Worm (Caenorhabditis elegans) whole organism, early embryonic: ENCODE measurements around the gene pqn-2.

Experiments used
- B0310.2 ChIP-seq: sonication (generic microtip); optimal IDR thresholded peaks from 2 replicates; lab custom pipeline; 2016; ENCODE audit warnings: mild to moderate bottlenecking, missing genetic modification characterization, missing compliant biosample characterization
- F13C5.2 ChIP-seq: sonication (generic microtip); optimal IDR thresholded peaks from 2 replicates; lab custom pipeline; 2017; ENCODE audit warnings: mild to moderate bottlenecking, missing genetic modification characterization, inconsistent platforms, missing compliant biosample characterization
- aly-1 ChIP-seq: sonication (generic microtip); optimal IDR thresholded peaks from 2 replicates; lab custom pipeline; 2016; ENCODE audit warnings: missing genetic modification characterization, missing compliant biosample characterization
- ama-1 ChIP-seq: fragments of 150-350 bp; optimal IDR thresholded peaks from 2 replicates; lab custom pipeline; 2014
- ceh-13 ChIP-seq: fragments of 200-800 bp; sonication (Bioruptor generic); optimal IDR thresholded peaks from 2 replicates; lab custom pipeline; 2018; ENCODE audit warnings: mild to moderate bottlenecking, missing genetic modification characterization, missing compliant biosample characterization
- ceh-36 ChIP-seq: sonication (generic microtip); optimal IDR thresholded peaks from 2 replicates; lab custom pipeline; 2016; ENCODE audit warnings: missing genetic modification characterization, inconsistent platforms, missing compliant biosample characterization
- ets-7 ChIP-seq: sonication (generic microtip); optimal IDR thresholded peaks from 2 replicates; lab custom pipeline; 2016; ENCODE audit warnings: missing genotype, missing genetic modification characterization, missing compliant biosample characterization
- flt-1 ChIP-seq: fragments of 200-800 bp; sonication (Bioruptor generic); IDR thresholded peaks from 2 replicates; pipeline ENCODE4 v1.3.6; 2022; ENCODE audit warnings: missing genetic modification characterization, missing compliant biosample characterization
- hmbx-1 ChIP-seq: sonication (generic microtip); optimal IDR thresholded peaks from 2 replicates; lab custom pipeline; 2016; ENCODE audit warnings: mild to moderate bottlenecking, missing genetic modification characterization, missing compliant biosample characterization
- hmg-4 ChIP-seq: fragments of 200-800 bp; sonication (Bioruptor generic); optimal IDR thresholded peaks from 2 replicates; lab custom pipeline; 2018; ENCODE audit warnings: mild to moderate bottlenecking, missing genetic modification characterization, missing compliant biosample characterization
- hnd-1 ChIP-seq: sonication (generic microtip); optimal IDR thresholded peaks from 2 replicates; lab custom pipeline; 2016; ENCODE audit warnings: missing genetic modification characterization, missing compliant biosample characterization
- pes-1 ChIP-seq: fragments of 200-800 bp; sonication (Bioruptor generic); IDR thresholded peaks from 2 replicates; pipeline ENCODE4 v1.3.6; 2022; ENCODE audit warnings: missing genetic modification reagents, missing genetic modification characterization, missing compliant biosample characterization
- scrt-1 ChIP-seq: fragments of 200-800 bp; sonication (Bioruptor generic); IDR thresholded peaks from 2 replicates; pipeline ENCODE4 v1.3.6; 2022; ENCODE audit warnings: missing genetic modification characterization, missing compliant biosample characterization
- sea-1 ChIP-seq: fragments of 200-800 bp; sonication (Bioruptor generic); conservative IDR thresholded peaks from 2 replicates; pipeline ENCODE4 v1.3.6; 2022; ENCODE audit warnings: missing genetic modification characterization, missing compliant biosample characterization
- tbx-11 ChIP-seq: fragments of 200-800 bp; sonication (Bioruptor generic); IDR thresholded peaks from 2 replicates; pipeline ENCODE4 v1.3.6; 2022; ENCODE audit warnings: missing genetic modification characterization, missing compliant biosample characterization
- tbx-37 ChIP-seq: fragments of 200-800 bp; sonication (Bioruptor generic); conservative IDR thresholded peaks from 2 replicates; pipeline ENCODE4 v1.3.6; 2022; ENCODE audit warnings: missing genetic modification reagents, missing genetic modification characterization, missing compliant biosample characterization
- tra-4 ChIP-seq: sonication (generic microtip); optimal IDR thresholded peaks from 2 replicates; lab custom pipeline; 2017; ENCODE audit warnings: missing genetic modification characterization, missing compliant biosample characterization

Gene pqn-2

ce11 chrV:10371951-10372350 is 10.3 kb upstream of the pqn-2 start, which contains the start of gene ugt-49:
Gene ugt-49 (plus strand): TSS chrV:10372321.
- TF ChIP-seq scrt-1 (GFP tag; lab: Robert Waterston, UW): no peak
- TF ChIP-seq flt-1 (GFP tag; lab: Robert Waterston, UW): no peak
- no peak for TF ChIP-seq tbx-11 (GFP tag; lab: Robert Waterston, UW)
- TF ChIP-seq ets-7 (tag; lab: Kevin White, UChicago): no peak
- no peak for TF ChIP-seq aly-1 (tag; lab: Kevin White, UChicago)
- TF ChIP-seq B0310.2 (tag; lab: Kevin White, UChicago): no peak
- TF ChIP-seq hmg-4 (GFP tag; lab: Kevin White, UChicago): no peak
- TF ChIP-seq hmbx-1: no peak
- TF ChIP-seq pes-1: no peak
- no peak for TF ChIP-seq tbx-37 (GFP tag; lab: Robert Waterston, UW)
- no peak for TF ChIP-seq hnd-1 (tag; lab: Kevin White, UChicago)
- no peak for TF ChIP-seq tra-4 (tag; lab: Kevin White, UChicago)
- TF ChIP-seq sea-1 (GFP tag; lab: Robert Waterston, UW): no peak
- TF ChIP-seq ceh-36: no peak
- TF ChIP-seq ama-1: no peak

- TF ChIP-seq hmbx-1: no peak
- no peak for TF ChIP-seq hnd-1 (tag; lab: Kevin White, UChicago)
- no peak for TF ChIP-seq F13C5.2
- TF ChIP-seq ceh-13 (GFP tag; lab: Kevin White, UChicago): no peak
- no peak for TF ChIP-seq ets-7 (tag; lab: Kevin White, UChicago)
- no peak for TF ChIP-seq ceh-36
- TF ChIP-seq aly-1 (tag; lab: Kevin White, UChicago): no peak
- no peak for TF ChIP-seq sea-1 (GFP tag; lab: Robert Waterston, UW)
- TF ChIP-seq pes-1: no peak
- TF ChIP-seq flt-1 (GFP tag; lab: Robert Waterston, UW): no peak
- no peak for TF ChIP-seq hmg-4 (GFP tag; lab: Kevin White, UChicago)
- no peak for TF ChIP-seq scrt-1 (GFP tag; lab: Robert Waterston, UW)
- TF ChIP-seq tra-4 (tag; lab: Kevin White, UChicago): no peak
Observed at ce11 chrV:10379293-10379692, 2.9 kb upstream of the pqn-2 start, which contains the start of gene AC3.12. Gene AC3.12 (minus strand): TSS chrV:10379393.

- TF ChIP-seq aly-1 (tag; lab: Kevin White, UChicago) (no peak), hnd-1 (tag; lab: Kevin White, UChicago) (no peak), tra-4 (tag; lab: Kevin White, UChicago) (no peak), ama-1 (no peak), B0310.2 (tag; lab: Kevin White, UChicago) (no peak), tbx-11 (GFP tag; lab: Robert Waterston, UW) (no peak), ceh-13 (GFP tag; lab: Kevin White, UChicago) (no peak), ceh-36 (no peak), F13C5.2 (no peak), hmg-4 (GFP tag; lab: Kevin White, UChicago) (no peak), pes-1 (no peak), tbx-37 (GFP tag; lab: Robert Waterston, UW) (no peak), hmbx-1 (no peak), flt-1 (GFP tag; lab: Robert Waterston, UW) (no peak), ets-7 (tag; lab: Kevin White, UChicago) (no peak), sea-1 (GFP tag; lab: Robert Waterston, UW) (no peak), scrt-1 (GFP tag; lab: Robert Waterston, UW) (no peak)
Observed at ce11 chrV:10379761-10380160, 2.5 kb upstream of the pqn-2 start.

- TF ChIP-seq tra-4 (tag; lab: Kevin White, UChicago) (no peak), ama-1 (no peak), tbx-37 (GFP tag; lab: Robert Waterston, UW) (no peak), ceh-13 (GFP tag; lab: Kevin White, UChicago) (no peak), sea-1 (GFP tag; lab: Robert Waterston, UW) (no peak), ceh-36 (no peak), flt-1 (GFP tag; lab: Robert Waterston, UW) (no peak), hmg-4 (GFP tag; lab: Kevin White, UChicago) (no peak), B0310.2 (tag; lab: Kevin White, UChicago) (no peak), ets-7 (tag; lab: Kevin White, UChicago) (no peak), F13C5.2 (no peak), hnd-1 (tag; lab: Kevin White, UChicago) (no peak), scrt-1 (GFP tag; lab: Robert Waterston, UW) (no peak), aly-1 (tag; lab: Kevin White, UChicago) (no peak), tbx-11 (GFP tag; lab: Robert Waterston, UW) (no peak), hmbx-1 (no peak), pes-1 (no peak)
Observed at ce11 chrV:10381726-10382125, 516 bp upstream of the pqn-2 start, which contains the start of gene abu-1. Gene abu-1 (minus strand): TSS chrV:10381826.

- TF ChIP-seq F13C5.2 (no peak), hmg-4 (GFP tag; lab: Kevin White, UChicago) (no peak), scrt-1 (GFP tag; lab: Robert Waterston, UW) (no peak), B0310.2 (tag; lab: Kevin White, UChicago) (no peak), hnd-1 (tag; lab: Kevin White, UChicago) (no peak), ets-7 (tag; lab: Kevin White, UChicago) (no peak), ceh-36 (no peak), aly-1 (tag; lab: Kevin White, UChicago) (no peak), tbx-11 (GFP tag; lab: Robert Waterston, UW) (no peak), tra-4 (tag; lab: Kevin White, UChicago) (no peak)
Observed at ce11 chrV:10383950-10384349, 1.7 kb downstream of the pqn-2 start, which contains the start of gene spe-10. Gene spe-10 (plus strand): TSS chrV:10384250.

- no peak for TF ChIP-seq ceh-13 (GFP tag; lab: Kevin White, UChicago)
- no peak for TF ChIP-seq F13C5.2
- no peak for TF ChIP-seq aly-1 (tag; lab: Kevin White, UChicago)
- no peak for TF ChIP-seq hmg-4 (GFP tag; lab: Kevin White, UChicago)
- no peak for TF ChIP-seq hmbx-1
- no peak for TF ChIP-seq tra-4 (tag; lab: Kevin White, UChicago)
- TF ChIP-seq ceh-36: no peak
Observed at ce11 chrV:10387412-10387811, 5.2 kb downstream of the pqn-2 start.

- TF ChIP-seq pes-1 (no peak), ceh-13 (GFP tag; lab: Kevin White, UChicago) (no peak), ceh-36 (no peak), F13C5.2 (no peak), hmg-4 (GFP tag; lab: Kevin White, UChicago) (no peak), flt-1 (GFP tag; lab: Robert Waterston, UW) (no peak), aly-1 (tag; lab: Kevin White, UChicago) (no peak), scrt-1 (GFP tag; lab: Robert Waterston, UW) (no peak), hnd-1 (tag; lab: Kevin White, UChicago) (no peak), sea-1 (GFP tag; lab: Robert Waterston, UW) (no peak), ets-7 (tag; lab: Kevin White, UChicago) (no peak), tra-4 (tag; lab: Kevin White, UChicago) (no peak), ama-1 (no peak), tbx-37 (GFP tag; lab: Robert Waterston, UW) (no peak), tbx-11 (GFP tag; lab: Robert Waterston, UW) (no peak), hmbx-1 (no peak), B0310.2 (tag; lab: Kevin White, UChicago) (no peak)
Observed at ce11 chrV:10388318-10388717, 6.1 kb downstream of the pqn-2 start, which contains the start of gene AC3.5. Gene AC3.5 (plus strand): TSS chrV:10388527.
